Fruit fly (Drosophila melanogaster) whole organism, wandering third instar larva: ENCODE results near the gene CG9951.
A peak's percentile ranks its signal among the peaks of the same experiment; 100 is the strongest.

ENCODE experiments used
- Abd-B ChIP-seq: fragments of >200 bp; optimal IDR thresholded peaks from 2 replicates; lab custom pipeline; 2017; ENCODE audit warnings: missing biosample characterization, missing genetic modification characterization
- CG32264 ChIP-seq: fragments of 200-800 bp; sonication (Bioruptor generic); optimal IDR thresholded peaks from 2 replicates; lab custom pipeline; 2016; ENCODE audit warnings: missing biosample characterization, missing genetic modification characterization
- CG9705 ChIP-seq: fragments of 200-800 bp; sonication (Bioruptor generic); optimal IDR thresholded peaks from 2 replicates; lab custom pipeline; 2018; ENCODE audit warnings: missing biosample characterization, mild to moderate bottlenecking, missing genetic modification characterization
- CrebA ChIP-seq: fragments of 200-800 bp; sonication (Bioruptor generic); optimal IDR thresholded peaks from 2 replicates; lab custom pipeline; 2016; ENCODE audit warnings: missing biosample characterization, mild to moderate bottlenecking, missing genetic modification characterization, borderline replicate concordance
- Dfd ChIP-seq: fragments of >200 bp; optimal IDR thresholded peaks from 2 replicates; lab custom pipeline; 2017; ENCODE audit warnings: missing biosample characterization, missing genetic modification characterization
- Dif ChIP-seq: fragments of 200-275, 200-300 bp; sonication (Bioruptor generic); optimal IDR thresholded peaks from 2 replicates; lab custom pipeline; 2018; ENCODE audit warnings: missing biosample characterization, missing genetic modification characterization; ENCODE audit not compliant: partially characterized antibody
- GATAd ChIP-seq: sonication (Bioruptor generic); optimal IDR thresholded peaks from 2 replicates; lab custom pipeline; 2016; ENCODE audit warnings: missing biosample characterization, missing genetic modification characterization
- HLH106 ChIP-seq: fragments of 200-800 bp; optimal IDR thresholded peaks from 3 replicates; lab custom pipeline; 2019; ENCODE audit warnings: missing biosample characterization, mild to moderate bottlenecking, missing genetic modification characterization, moderate library complexity
- Hnf4 ChIP-seq: fragments of 200-800 bp; sonication (Bioruptor generic); optimal IDR thresholded peaks from 2 replicates; lab custom pipeline; 2016; ENCODE audit warnings: missing biosample characterization, mild to moderate bottlenecking, missing genetic modification characterization
- Hr78 ChIP-seq: fragments of >200 bp; optimal IDR thresholded peaks from 2 replicates; lab custom pipeline; 2017; ENCODE audit warnings: missing biosample characterization, missing genetic modification characterization
- Hr83 ChIP-seq: fragments of 200-300 bp; sonication (Bioruptor generic); optimal IDR thresholded peaks from 2 replicates; lab custom pipeline; 2016; ENCODE audit warnings: missing biosample characterization, mild to moderate bottlenecking, missing genetic modification characterization, moderate library complexity; ENCODE audit not compliant: poor library complexity, severe bottlenecking
- Jra ChIP-seq: sonication (Bioruptor generic); optimal IDR thresholded peaks from 2 replicates; lab custom pipeline; 2016; ENCODE audit warnings: missing biosample characterization, missing genetic modification characterization
- Mio ChIP-seq: sonication (Bioruptor generic); optimal IDR thresholded peaks from 2 replicates; lab custom pipeline; 2016; ENCODE audit warnings: missing biosample characterization, missing genetic modification characterization
- Myc ChIP-seq: fragments of >200 bp; optimal IDR thresholded peaks from 2 replicates; lab custom pipeline; 2017
- N ChIP-seq: fragments of >200 bp; optimal IDR thresholded peaks from 2 replicates; lab custom pipeline; 2018; ENCODE audit warnings: missing biosample characterization, missing external identifiers, missing genetic modification characterization
- OdsH ChIP-seq: fragments of 200-800 bp; sonication (Bioruptor generic); optimal IDR thresholded peaks from 2 replicates; lab custom pipeline; 2016; ENCODE audit warnings: missing biosample characterization, mild to moderate bottlenecking, missing genetic modification characterization
- Rel ChIP-seq, 2 experiments: fragments of 200-800 bp; sonication (Bioruptor generic) in 1 of 2; optimal IDR thresholded peaks; 2 replicates in 1 of 2; 3 replicates in 1 of 2; lab custom pipeline; 2016 to 2019; ENCODE audit warnings: mild to moderate bottlenecking in 2 of 2, missing biosample characterization in 2 of 2, missing genetic modification characterization in 2 of 2, moderate library complexity in 1 of 2
- Sp1 ChIP-seq: fragments of 200-800 bp; sonication (Bioruptor generic); optimal IDR thresholded peaks from 3 replicates; lab custom pipeline; 2019; ENCODE audit warnings: missing biosample characterization, mild to moderate bottlenecking, missing genetic modification characterization, moderate library complexity
- Vsx2 ChIP-seq: fragments of 200-300, 225-300 bp; sonication (Bioruptor generic); optimal IDR thresholded peaks from 2 replicates; lab custom pipeline; 2018; ENCODE audit warnings: missing biosample characterization, missing genetic modification characterization; ENCODE audit not compliant: partially characterized antibody
- br ChIP-seq: fragments of 200-800 bp; sonication (Bioruptor generic); optimal IDR thresholded peaks from 2 replicates; lab custom pipeline; 2016; ENCODE audit warnings: missing biosample characterization, missing genetic modification characterization
- brk ChIP-seq: fragments of 200-800 bp; sonication (Bioruptor generic); optimal IDR thresholded peaks from 2 replicates; lab custom pipeline; 2016; ENCODE audit warnings: missing biosample characterization, mild to moderate bottlenecking, missing genetic modification characterization
- dl ChIP-seq, 2 experiments: fragments of 175-275, 200-275 bp in 1 of 2; fragments of 200-275 bp in 1 of 2; sonication (Bioruptor generic); optimal IDR thresholded peaks; lab custom pipeline; 2018; ENCODE audit warnings: mild to moderate bottlenecking in 2 of 2, missing biosample characterization in 2 of 2, missing genetic modification characterization in 2 of 2, moderate library complexity in 2 of 2; ENCODE audit not compliant: partially characterized antibody in 2 of 2, insufficient read depth in 1 of 2
- dmrt93B ChIP-seq: fragments of 200-800 bp; sonication (Bioruptor generic); optimal IDR thresholded peaks from 2 replicates; lab custom pipeline; 2018; ENCODE audit warnings: missing biosample characterization, mild to moderate bottlenecking, missing genetic modification characterization
- dsf ChIP-seq: sonication (Bioruptor generic); optimal IDR thresholded peaks from 2 replicates; lab custom pipeline; 2016; ENCODE audit warnings: missing biosample characterization, missing genetic modification characterization, borderline replicate concordance
- ey ChIP-seq: fragments of 200-800 bp; sonication (Bioruptor generic); optimal IDR thresholded peaks from 2 replicates; lab custom pipeline; 2016; ENCODE audit warnings: missing biosample characterization, missing genetic modification characterization
- foxo ChIP-seq, 2 experiments: fragments of 200-800 bp; sonication (Bioruptor generic); optimal IDR thresholded peaks; 2 replicates in 1 of 2; 3 replicates in 1 of 2; lab custom pipeline; 2016 to 2017; ENCODE audit warnings: missing biosample characterization in 2 of 2, missing genetic modification characterization in 2 of 2
- fru ChIP-seq: fragments of 200-800 bp; sonication (Bioruptor generic); optimal IDR thresholded peaks from 3 replicates; lab custom pipeline; 2016; ENCODE audit warnings: missing biosample characterization, mild to moderate bottlenecking, missing genetic modification characterization
- h ChIP-seq: fragments of 200-800 bp; sonication (Bioruptor generic); optimal IDR thresholded peaks from 3 replicates; lab custom pipeline; 2016; ENCODE audit warnings: missing biosample characterization, mild to moderate bottlenecking, missing genetic modification characterization
- jim ChIP-seq: fragments of 175-275, 200-325 bp; sonication (Bioruptor generic); optimal IDR thresholded peaks from 2 replicates; lab custom pipeline; 2016; ENCODE audit warnings: missing biosample characterization, mild to moderate bottlenecking, missing genetic modification characterization
- lola ChIP-seq: fragments of >200 bp; optimal IDR thresholded peaks from 2 replicates; lab custom pipeline; 2017; ENCODE audit warnings: missing biosample characterization, missing genetic modification characterization
- psq ChIP-seq: fragments of 200-800 bp; sonication (Bioruptor generic); optimal IDR thresholded peaks from 3 replicates; lab custom pipeline; 2017; ENCODE audit warnings: missing biosample characterization, mild to moderate bottlenecking, missing genetic modification characterization, moderate library complexity
- rgr ChIP-seq: fragments of 200-800 bp; sonication (Bioruptor generic); optimal IDR thresholded peaks from 3 replicates; lab custom pipeline; 2016; ENCODE audit warnings: missing biosample characterization, mild to moderate bottlenecking, missing genetic modification characterization
- sv ChIP-seq: fragments of 200-800 bp; sonication (Bioruptor generic); optimal IDR thresholded peaks from 3 replicates; lab custom pipeline; 2016; ENCODE audit warnings: missing biosample characterization, missing genetic modification characterization
- tai ChIP-seq: sonication (Bioruptor generic); optimal IDR thresholded peaks from 2 replicates; lab custom pipeline; 2016; ENCODE audit warnings: missing biosample characterization, missing genetic modification characterization
- usp ChIP-seq: fragments of >200 bp; optimal IDR thresholded peaks from 2 replicates; lab custom pipeline; 2017; ENCODE audit warnings: missing biosample characterization, missing genetic modification characterization
- woc ChIP-seq: sonication (Bioruptor generic); optimal IDR thresholded peaks from 2 replicates; lab custom pipeline; 2016; ENCODE audit warnings: missing biosample characterization, mild to moderate bottlenecking, missing genetic modification characterization

The CG9951 gene

DNA sequence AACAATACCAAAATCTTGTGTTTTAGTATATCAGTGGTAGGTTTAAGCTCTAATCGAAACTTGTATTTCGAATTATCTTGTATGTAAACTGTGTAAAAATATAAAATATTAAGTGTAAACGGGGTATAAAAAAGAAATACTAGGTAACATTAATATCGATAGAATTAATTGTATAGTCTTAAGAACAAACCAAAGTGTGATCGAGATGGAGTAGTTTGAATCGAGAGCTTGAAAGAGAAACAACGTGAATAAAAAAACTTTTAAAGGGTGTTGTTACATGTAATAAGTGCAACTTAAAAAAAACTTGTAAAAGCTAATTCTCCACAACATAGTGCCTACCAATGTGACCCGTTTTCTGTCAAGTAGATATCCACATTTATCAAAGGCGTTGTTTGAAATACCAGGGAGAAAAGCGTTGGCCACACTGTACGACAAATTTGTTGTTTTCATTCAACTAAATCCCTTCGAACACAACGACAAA is 20.8 kb upstream of the CG9951 start, which contains the start of gene TSG101:
Gene TSG101, plus strand, starts transcription at position 208 of the 481 bp plus-strand sequence.
- TF ChIP-seq psq (no peak), HLH106 (no peak), CrebA (no peak), Myc (lab: Kevin White, UChicago) (no peak), OdsH (GFP tag; lab: Kevin White, UChicago) (no peak), Hr78 (GFP tag; lab: Kevin White, UChicago) (no peak), CG9705 (GFP tag; lab: Kevin White, UChicago) (no peak), rgr (peak; percentile 6), h (GFP tag; lab: Kevin White, UChicago) (no peak), lola (GFP tag; lab: Kevin White, UChicago) (no peak), dl (GFP tag; optimal IDR thresholded peaks at IDR 0.05; lab: Kevin White, UChicago; ENCODE audit: insufficient read depth in 1 of 2, partially characterized antibody in 2 of 2) (no peak), dsf (GFP tag; lab: Kevin White, UChicago) (no peak), Vsx2 (GFP tag; lab: Kevin White, UChicago) (no peak), brk (GFP tag; lab: Kevin White, UChicago) (no peak), woc (GFP tag; lab: Kevin White, UChicago) (no peak), Rel (GFP tag; optimal IDR thresholded peaks at IDR 0.05; lab: Kevin White, UChicago) (no peak), Rel (tag; optimal IDR thresholded peaks at IDR 0.05; lab: Kevin White, UChicago) (peak; percentile 35), sv (GFP tag; lab: Kevin White, UChicago) (no peak), N (GFP tag; lab: Kevin White, UChicago) (peak; percentile 78), ey (no peak), Abd-B (GFP tag; lab: Kevin White, UChicago) (no peak), usp (GFP tag; lab: Kevin White, UChicago) (no peak), tai (GFP tag; lab: Kevin White, UChicago) (no peak), CG32264 (GFP tag; lab: Kevin White, UChicago) (no peak), foxo (GFP tag; optimal IDR thresholded peaks at IDR 0.05; lab: Kevin White, UChicago) (no peak)
- TF ChIP-seq, all 38 proteins: peak for 3

DNA sequence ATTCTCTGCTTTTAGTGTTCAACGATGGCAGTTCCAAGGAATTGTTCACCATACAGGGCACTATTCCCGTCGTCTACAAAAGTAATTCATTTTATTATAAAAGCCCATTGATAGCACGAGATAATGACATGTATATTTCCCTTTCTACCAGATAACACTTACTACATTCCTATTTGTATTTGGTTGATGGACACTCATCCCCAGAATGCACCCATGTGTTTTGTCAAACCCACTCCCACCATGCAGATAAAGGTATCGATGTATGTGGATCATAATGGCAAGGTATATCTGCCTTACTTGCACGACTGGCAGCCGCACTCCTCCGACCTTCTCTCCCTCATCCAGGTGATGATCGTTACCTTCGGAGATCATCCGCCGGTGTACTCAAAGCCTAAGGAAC is 20.0 kb upstream of the CG9951 start:
- TF ChIP-seq jim (GFP tag; lab: Kevin White, UChicago) (no peak), Hnf4 (GFP tag; lab: Kevin White, UChicago) (no peak), sv (GFP tag; lab: Kevin White, UChicago) (no peak), psq (no peak), woc (GFP tag; lab: Kevin White, UChicago) (no peak), fru (GFP tag; lab: Kevin White, UChicago) (no peak), Rel (GFP tag; optimal IDR thresholded peaks at IDR 0.05; lab: Kevin White, UChicago) (no peak), Rel (tag; optimal IDR thresholded peaks at IDR 0.05; lab: Kevin White, UChicago) (no peak), Jra (GFP tag; lab: Kevin White, UChicago) (no peak), usp (GFP tag; lab: Kevin White, UChicago) (no peak), Mio (GFP tag; lab: Kevin White, UChicago) (no peak), Dif (GFP tag; lab: Kevin White, UChicago) (no peak), GATAd (GFP tag; lab: Kevin White, UChicago) (no peak), dsf (GFP tag; lab: Kevin White, UChicago) (no peak), OdsH (GFP tag; lab: Kevin White, UChicago) (no peak), dmrt93B (GFP tag; lab: Kevin White, UChicago) (no peak), foxo (GFP tag; optimal IDR thresholded peaks at IDR 0.05; lab: Kevin White, UChicago) (no peak), Hr83 (GFP tag; lab: Kevin White, UChicago) (no peak), CrebA (no peak), h (GFP tag; lab: Kevin White, UChicago) (no peak)

DNA sequence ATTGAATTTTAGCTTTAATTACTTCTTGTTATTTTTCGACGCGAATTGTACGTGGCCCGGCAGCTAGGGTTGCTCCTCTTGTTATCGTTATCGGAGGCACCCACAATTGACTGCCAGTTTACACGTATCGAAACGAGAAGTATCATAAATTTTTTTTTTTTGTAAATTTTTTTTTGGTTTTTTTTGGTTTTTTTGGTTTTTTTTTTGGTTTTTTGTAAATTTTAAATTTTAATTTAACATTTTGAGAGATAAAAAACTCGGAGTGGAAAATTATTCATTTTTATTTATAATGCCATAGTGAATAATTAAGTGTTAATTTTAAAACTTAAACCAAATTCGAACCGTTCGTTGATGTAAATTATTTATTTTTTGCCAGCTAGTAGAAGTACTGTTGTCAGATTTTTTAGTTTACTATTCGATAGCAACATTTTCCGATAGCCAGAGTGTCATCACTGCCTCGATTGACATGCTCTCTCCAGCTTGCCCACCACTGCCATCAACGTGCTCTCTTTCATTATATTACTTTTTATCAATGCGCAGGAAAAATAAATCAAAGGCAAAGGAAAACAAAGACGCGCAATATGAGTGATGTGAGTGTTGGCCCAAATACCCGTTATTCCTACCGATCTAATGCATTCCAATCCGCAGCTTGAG is 17.9 kb upstream of the CG9951 start, which contains the start of the genes kud and Zcchc7:
Gene kud, minus strand, starts transcription at position 72 of the 654 bp plus-strand sequence.
Gene Zcchc7, plus strand, starts transcription at position 467 of the 654 bp plus-strand sequence.
- TF ChIP-seq Sp1 (GFP tag; lab: Kevin White, UChicago) (peak; percentile 75), Myc (lab: Kevin White, UChicago) (peak; percentile 81), HLH106 (peak; percentile 80), Rel (GFP tag; optimal IDR thresholded peaks at IDR 0.05; lab: Kevin White, UChicago) (no peak), Rel (tag; optimal IDR thresholded peaks at IDR 0.05; lab: Kevin White, UChicago) (no peak), Dfd (GFP tag; lab: Kevin White, UChicago) (no peak), dsf (GFP tag; lab: Kevin White, UChicago) (peak; percentile 44), tai (GFP tag; lab: Kevin White, UChicago) (no peak), dmrt93B (GFP tag; lab: Kevin White, UChicago) (no peak), CrebA (no peak), foxo (GFP tag; optimal IDR thresholded peaks at IDR 0.05; lab: Kevin White, UChicago) (peak in 1 of 2 experiments; percentile 81), Mio (GFP tag; lab: Kevin White, UChicago) (no peak), fru (GFP tag; lab: Kevin White, UChicago) (peak; percentile 83), h (GFP tag; lab: Kevin White, UChicago) (peak; percentile 79), Hnf4 (GFP tag; lab: Kevin White, UChicago) (no peak), Vsx2 (GFP tag; lab: Kevin White, UChicago) (no peak), Jra (GFP tag; lab: Kevin White, UChicago) (no peak), woc (GFP tag; lab: Kevin White, UChicago) (peak; percentile 91), br (no peak), CG9705 (GFP tag; lab: Kevin White, UChicago) (peak; percentile 75), Abd-B (GFP tag; lab: Kevin White, UChicago) (no peak), OdsH (GFP tag; lab: Kevin White, UChicago) (peak; percentile 73), psq (peak; percentile 61), rgr (peak; percentile 64), dl (GFP tag; optimal IDR thresholded peaks at IDR 0.05; lab: Kevin White, UChicago; ENCODE audit: insufficient read depth in 1 of 2, partially characterized antibody in 2 of 2) (no peak), sv (GFP tag; lab: Kevin White, UChicago) (no peak), Hr83 (GFP tag; lab: Kevin White, UChicago) (no peak), ey (peak; percentile 74)
